Fruit fly (Drosophila melanogaster): ENCODE measurements around the gene Smg6.
A peak's percentile ranks its signal among the peaks of the same experiment; 100 is the strongest.

The Smg6 gene

DNA sequence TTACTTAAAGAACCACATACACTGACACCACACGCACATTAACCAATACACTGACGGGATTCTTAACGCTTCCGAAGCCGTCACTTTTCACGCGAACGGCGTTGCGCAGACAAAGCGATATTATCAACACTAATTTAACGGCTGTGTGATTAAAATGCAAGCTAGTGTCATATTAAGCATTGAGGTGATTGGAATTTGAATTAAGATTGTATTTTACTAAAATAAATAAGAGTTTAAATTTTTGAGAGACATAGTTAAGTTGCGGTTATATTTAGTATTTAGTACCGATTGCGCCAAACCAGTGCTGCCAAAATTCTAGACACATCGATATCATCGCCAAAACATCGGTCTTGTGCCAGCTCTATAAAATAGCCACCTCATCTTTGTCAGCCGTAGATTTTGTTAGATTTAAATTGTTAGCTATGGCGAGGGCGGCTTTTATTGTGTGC lies 5.8 kb upstream of the Smg6 start, which contains the start of the genes Ythdf and bai (continued):
- TF ChIP-seq Fer3 (tag; optimal IDR thresholded peaks at IDR 0.05): no peak
- no peak for TF ChIP-seq Ravus (GFP tag; IDR thresholded peaks at IDR 0.05)
- no peak for TF ChIP-seq zfh1 (GFP tag; IDR thresholded peaks at IDR 0.05)
- no peak for TF ChIP-seq HHEX (GFP tag; optimal IDR thresholded peaks at IDR 0.05)

DNA sequence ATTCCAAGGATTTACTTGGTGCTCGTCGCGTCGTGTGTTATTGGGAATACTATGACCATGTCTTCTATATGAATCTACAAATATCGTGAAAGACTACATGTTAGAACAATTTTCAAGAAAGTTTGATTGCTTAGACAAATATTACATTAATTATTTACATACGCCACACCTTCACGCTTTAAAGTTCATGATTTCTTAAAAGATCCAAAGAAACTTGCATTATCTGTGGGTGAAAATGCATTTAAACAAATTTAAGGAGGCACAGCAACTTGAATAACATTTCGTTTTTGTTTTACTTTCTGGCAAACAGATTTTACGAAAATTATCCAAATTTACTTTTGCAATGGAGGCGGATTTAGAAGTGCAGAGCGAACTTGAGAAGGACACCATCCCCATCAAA lies 3.4 kb upstream of the Smg6 start, which contains the start of gene CG31115:
Gene CG31115, plus strand, starts transcription at position 301 of the 400 bp plus-strand sequence.
- TF ChIP-seq CG2199 (GFP tag; IDR thresholded peaks at IDR 0.05): no peak
- TF ChIP-seq corto (GFP tag; optimal IDR thresholded peaks at IDR 0.05): no peak
- no peak for TF ChIP-seq Nf-YA (GFP tag; IDR thresholded peaks at IDR 0.05)
- TF ChIP-seq slp2 (GFP tag; optimal IDR thresholded peaks at IDR 0.05): no peak
- TF ChIP-seq CG9817 (tag; optimal IDR thresholded peaks at IDR 0.05): no peak

DNA sequence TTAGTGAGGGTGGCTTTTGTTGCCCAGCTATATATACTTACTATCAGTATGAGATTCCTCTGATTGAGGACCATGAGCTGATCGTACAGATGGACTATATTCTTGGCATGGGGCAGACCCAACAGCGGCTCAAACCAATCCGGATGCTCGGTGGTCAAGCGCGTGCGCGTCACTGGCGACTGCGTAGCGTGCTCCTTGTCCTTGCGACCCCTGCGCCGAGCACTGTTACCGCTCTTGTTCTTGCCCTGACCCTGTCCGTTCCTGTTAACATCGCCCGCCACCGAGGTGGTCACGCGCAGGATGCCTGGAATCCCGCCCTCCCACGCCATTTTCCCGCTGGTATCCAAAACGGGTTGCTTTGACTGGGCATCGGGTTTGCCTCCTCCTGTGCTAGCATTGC lies 579 bp downstream of the Smg6 start:
- TF ChIP-seq CG12769 (tag; optimal IDR thresholded peaks at IDR 0.05) (no peak), sug (tag; optimal IDR thresholded peaks at IDR 0.05) (no peak), vnd (GFP tag; IDR thresholded peaks at IDR 0.05; ENCODE audit: partially characterized antibody) (no peak), CG13296 (GFP tag; optimal IDR thresholded peaks at IDR 0.05) (no peak), gt (GFP tag; IDR thresholded peaks at IDR 0.05) (no peak), ewg (GFP tag; optimal IDR thresholded peaks at IDR 0.05) (peak; percentile 93), luna (GFP tag; optimal IDR thresholded peaks at IDR 0.05) (no peak), Mad (GFP tag; optimal IDR thresholded peaks at IDR 0.05) (no peak), tx (GFP tag; optimal IDR thresholded peaks at IDR 0.05) (no peak), ken (GFP tag; IDR thresholded peaks at IDR 0.05) (no peak), Ets65A (GFP tag) (peak; percentile 50), Dp (GFP tag; optimal IDR thresholded peaks at IDR 0.05) (no peak), CG11695 (GFP tag; IDR thresholded peaks at IDR 0.05) (0 out of 3 replicates have a peak, but pooled peaks have one; percentile 16), chif (GFP tag; optimal IDR thresholded peaks at IDR 0.05) (no peak), CG14441 (GFP tag; IDR thresholded peaks at IDR 0.05) (no peak), dmrt99B (tag; optimal IDR thresholded peaks at IDR 0.05) (no peak), z (GFP tag; IDR thresholded peaks at IDR 0.05) (0 out of 3 replicates have a peak, but pooled peaks have one; percentile 21), unc-4 (GFP tag; IDR thresholded peaks at IDR 0.05; ENCODE audit: partially characterized antibody) (no peak), Ada2b (GFP tag; IDR thresholded peaks at IDR 0.05) (no peak), Rfx (GFP tag; IDR thresholded peaks at IDR 0.05) (no peak), dpn (GFP tag; optimal IDR thresholded peaks at IDR 0.05) (no peak), CG17359 (tag; optimal IDR thresholded peaks at IDR 0.05) (no peak), CG12236 (GFP tag; optimal IDR thresholded peaks at IDR 0.05) (no peak), pan (optimal IDR thresholded peaks at IDR 0.05) (no peak), pan (GFP tag; optimal IDR thresholded peaks at IDR 0.05 in 1 of 2, IDR thresholded peaks at IDR 0.05 in 1 of 2) (peak in 1 of 2 experiments; percentile 20)

DNA sequence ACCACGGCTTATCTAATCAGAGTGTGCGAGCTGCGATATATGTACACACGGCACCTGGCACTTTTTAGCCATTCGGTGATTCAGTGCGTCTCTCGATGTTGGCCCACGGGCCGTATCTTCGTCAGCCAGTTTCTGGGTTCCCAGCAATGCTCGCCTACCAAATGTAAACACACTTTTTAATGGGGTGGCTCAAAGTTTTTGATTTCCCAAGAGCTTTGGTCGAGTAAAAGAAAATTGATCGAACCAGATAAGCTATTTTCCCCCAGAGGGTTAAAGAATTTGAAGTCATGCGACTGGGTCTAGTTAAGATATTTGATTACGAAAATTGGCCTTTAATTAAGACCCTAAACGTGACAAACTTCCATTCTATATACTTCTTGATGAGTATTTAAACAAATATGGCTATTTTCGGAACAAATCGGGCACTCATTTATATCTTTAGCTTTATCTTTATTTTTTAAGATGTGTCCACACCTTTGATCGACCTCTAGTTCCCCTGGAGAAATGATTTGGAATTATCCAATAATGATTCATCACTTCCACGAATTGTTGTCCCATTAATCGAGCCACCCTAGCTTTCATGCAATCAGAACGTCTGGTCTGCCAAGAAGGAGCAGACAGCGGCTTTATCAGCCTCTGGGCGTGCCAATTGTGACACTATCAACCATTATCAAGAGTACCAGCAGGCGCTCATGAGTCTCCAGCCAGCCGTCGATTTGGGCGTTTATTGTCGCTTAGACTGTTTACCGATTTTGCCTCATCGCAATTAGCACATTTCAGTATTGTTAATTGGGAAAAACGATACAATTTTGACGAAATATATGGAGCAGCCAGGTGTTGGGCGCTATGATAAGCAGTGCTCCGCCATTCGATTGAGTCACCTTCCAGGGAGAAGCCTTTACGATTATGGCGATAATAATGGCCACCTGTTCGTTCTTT lies 5.7 kb downstream of the Smg6 start:
- TF ChIP-seq MESR4 (GFP tag; optimal IDR thresholded peaks at IDR 0.05): no peak
- no peak for TF ChIP-seq scrt (GFP tag; optimal IDR thresholded peaks at IDR 0.05)
- TF ChIP-seq CG13775 (GFP tag; optimal IDR thresholded peaks at IDR 0.05): peak; percentile 33
- TF ChIP-seq Asciz (GFP tag; optimal IDR thresholded peaks at IDR 0.05): peak; percentile 13
- TF ChIP-seq CG30403 (GFP tag; optimal IDR thresholded peaks at IDR 0.05): peak; percentile 51
- TF ChIP-seq Atf6 (GFP tag; IDR thresholded peaks at IDR 0.05): peak; percentile 32; the same call in 1 of the 2 replicates
- TF ChIP-seq nerfin-1 (tag; optimal IDR thresholded peaks at IDR 0.05): peak; percentile 11
- TF ChIP-seq CG6689 (GFP tag; IDR thresholded peaks at IDR 0.05): 0 out of 2 replicates have a peak, but pooled peaks have one; percentile 28
- TF ChIP-seq CG9437 (GFP tag; optimal IDR thresholded peaks at IDR 0.05): peak; percentile 61
- TF ChIP-seq CG12155 (GFP tag; optimal IDR thresholded peaks at IDR 0.05): peak; percentile 28
- peak; percentile 36 for TF ChIP-seq CG7786 (GFP tag; optimal IDR thresholded peaks at IDR 0.05)
- peak; percentile 59 for TF ChIP-seq CG13424 (tag; optimal IDR thresholded peaks at IDR 0.05)

Measured in whole organism, embryonic.